Fruit fly (Drosophila melanogaster) whole organism, pupa: ENCODE data around the gene CG8861.
A peak's percentile ranks its signal among the peaks of the same experiment; 100 is the strongest.

Source experiments
- CG10348 ChIP-seq: fragments of 200-800 bp; sonication (Bioruptor generic); IDR thresholded peaks from 2 replicates; pipeline ENCODE4 v1.3.6; 2022; ENCODE audit warnings: missing biosample characterization, missing genetic modification characterization
- CG12605 ChIP-seq: fragments of 200-800 bp; sonication (Bioruptor generic); IDR thresholded peaks from 2 replicates; pipeline ENCODE4 v1.3.6; 2022; ENCODE audit warnings: missing biosample characterization, missing genetic modification characterization
- CG13204 ChIP-seq: fragments of 200-800 bp; sonication (Bioruptor generic); optimal IDR thresholded peaks from 2 replicates; lab custom pipeline; 2018; ENCODE audit warnings: missing biosample characterization, mild to moderate bottlenecking, missing genetic modification characterization, moderate library complexity
- CG14655 ChIP-seq: fragments of 200-800 bp; sonication (Bioruptor generic); optimal IDR thresholded peaks from 3 replicates; lab custom pipeline; 2017; ENCODE audit warnings: mild to moderate bottlenecking, missing biosample characterization, missing genetic modification reagents, missing genetic modification characterization
- CG15710 ChIP-seq: fragments of 200-800 bp; sonication (Bioruptor generic); optimal IDR thresholded peaks from 2 replicates; lab custom pipeline; 2018; ENCODE audit warnings: missing biosample characterization, mild to moderate bottlenecking, missing genetic modification characterization, moderate library complexity
- CG17806 ChIP-seq: fragments of 200-800 bp; sonication (Bioruptor generic); optimal IDR thresholded peaks from 2 replicates; lab custom pipeline; 2018; ENCODE audit warnings: missing biosample characterization, mild to moderate bottlenecking, missing genetic modification characterization, moderate library complexity
- CG32121 ChIP-seq: fragments of 200-800 bp; sonication (Bioruptor generic); IDR thresholded peaks from 2 replicates; pipeline ENCODE4 v1.3.6; 2022; ENCODE audit warnings: missing biosample characterization, missing genetic modification characterization
- CG34367 ChIP-seq: fragments of 200-800 bp; sonication (Bioruptor generic); optimal IDR thresholded peaks from 2 replicates; lab custom pipeline; 2018; ENCODE audit warnings: missing biosample characterization, mild to moderate bottlenecking, missing genetic modification characterization
- CG4496 ChIP-seq: fragments of 200-800 bp; sonication (Bioruptor generic); IDR thresholded peaks from 3 replicates; pipeline ENCODE4 v1.3.6; 2022; ENCODE audit warnings: missing biosample characterization, missing genetic modification characterization
- CG8159 ChIP-seq: fragments of 200-800 bp; sonication (Bioruptor generic); optimal IDR thresholded peaks from 3 replicates; lab custom pipeline; 2018; ENCODE audit warnings: missing biosample characterization, mild to moderate bottlenecking, missing genetic modification characterization, moderate library complexity
- CG8301 ChIP-seq: fragments of 200-800 bp; sonication (Bioruptor generic); optimal IDR thresholded peaks from 2 replicates; lab custom pipeline; 2018; ENCODE audit warnings: missing biosample characterization, mild to moderate bottlenecking, missing genetic modification characterization
- CG9948 ChIP-seq: fragments of 200-800 bp; sonication (Bioruptor generic); optimal IDR thresholded peaks from 2 replicates; lab custom pipeline; 2018; ENCODE audit warnings: missing biosample characterization, mild to moderate bottlenecking, missing genetic modification characterization, moderate library complexity
- D1 ChIP-seq: fragments of 200-800 bp; sonication (Bioruptor generic); optimal IDR thresholded peaks from 2 replicates; lab custom pipeline; 2018; ENCODE audit warnings: missing biosample characterization, mild to moderate bottlenecking, missing genetic modification characterization, moderate library complexity
- EcR ChIP-seq: fragments of 200-800 bp; sonication (Bioruptor generic); optimal IDR thresholded peaks from 3 replicates; lab custom pipeline; 2019; ENCODE audit warnings: missing biosample characterization, missing genetic modification characterization, mild to moderate bottlenecking, moderate library complexity, missing genetic modification reagents
- Ets98B ChIP-seq: fragments of 200-800 bp; sonication (Bioruptor generic); IDR thresholded peaks from 2 replicates; pipeline ENCODE4 v1.3.6; 2022; ENCODE audit warnings: missing biosample characterization, missing genetic modification characterization
- Pif1A ChIP-seq: fragments of 200-800 bp; sonication (Bioruptor generic); optimal IDR thresholded peaks from 3 replicates; lab custom pipeline; 2016; ENCODE audit warnings: missing biosample characterization, missing genetic modification characterization
- Pif1B ChIP-seq: fragments of 200-800 bp; sonication (Bioruptor generic); optimal IDR thresholded peaks from 3 replicates; lab custom pipeline; 2016; ENCODE audit warnings: missing biosample characterization, missing genetic modification characterization
- Snoo ChIP-seq: fragments of 200-800 bp; sonication (Bioruptor generic); optimal IDR thresholded peaks from 3 replicates; lab custom pipeline; 2017; ENCODE audit warnings: missing biosample characterization, mild to moderate bottlenecking, missing genetic modification characterization, inconsistent platforms
- fd96Ca ChIP-seq: fragments of 200-800 bp; sonication (Bioruptor generic); IDR thresholded peaks from 3 replicates; pipeline ENCODE4 v1.3.6; 2022; ENCODE audit warnings: missing biosample characterization, missing genetic modification characterization
- gl ChIP-seq: fragments of 200-800 bp; sonication (Bioruptor generic); optimal IDR thresholded peaks from 2 replicates; lab custom pipeline; 2018; ENCODE audit warnings: missing biosample characterization, mild to moderate bottlenecking, missing genetic modification characterization
- rn ChIP-seq: fragments of 200-800 bp; sonication (Bioruptor generic); IDR thresholded peaks from 2 replicates; pipeline ENCODE4 v1.3.6; 2022; ENCODE audit warnings: missing biosample characterization, missing genetic modification characterization

The CG8861 gene

dm6 chr3R:9328411-9328810, at the start of gene CG8861:
TSS of gene CG8861 (minus strand) at chr3R:9328511.
- TF ChIP-seq Pif1A (GFP tag; lab: Kevin White, UChicago) (no peak), fd96Ca (GFP tag; lab: Robert Waterston, UW) (no peak), EcR (GFP tag; lab: Kevin White, UChicago) (no peak), rn (GFP tag; lab: Robert Waterston, UW) (no peak), CG4496 (no peak), CG12605 (GFP tag; lab: Robert Waterston, UW) (no peak), Pif1B (GFP tag; lab: Kevin White, UChicago) (no peak), CG17806 (tag; lab: Kevin White, UChicago) (no peak), CG13204 (no peak), CG8301 (no peak), CG15710 (tag; lab: Kevin White, UChicago) (no peak), Ets98B (GFP tag; lab: Robert Waterston, UW) (no peak), CG14655 (GFP tag; lab: Kevin White, UChicago) (no peak), D1 (tag; lab: Kevin White, UChicago) (no peak), CG34367 (tag; lab: Kevin White, UChicago) (no peak), gl (no peak), CG9948 (tag; lab: Kevin White, UChicago) (no peak), CG10348 (GFP tag; lab: Robert Waterston, UW) (no peak)

- TF ChIP-seq CG32121 (GFP tag; lab: Robert Waterston, UW) (no peak), rn (GFP tag; lab: Robert Waterston, UW) (no peak), fd96Ca (GFP tag; lab: Robert Waterston, UW) (no peak), gl (no peak), CG15710 (tag; lab: Kevin White, UChicago) (no peak), CG14655 (GFP tag; lab: Kevin White, UChicago) (no peak), CG8159 (tag; lab: Kevin White, UChicago) (no peak), CG9948 (tag; lab: Kevin White, UChicago) (no peak), Ets98B (GFP tag; lab: Robert Waterston, UW) (no peak), CG8301 (no peak), CG10348 (GFP tag; lab: Robert Waterston, UW) (no peak), CG12605 (GFP tag; lab: Robert Waterston, UW) (no peak), CG13204 (no peak), Snoo (tag; lab: Kevin White, UChicago) (no peak), Pif1B (GFP tag; lab: Kevin White, UChicago) (no peak)
- TF ChIP-seq, all 21 proteins: peak for 0
Measured at dm6 chr3R:9376789-9377188, 48.5 kb upstream of the CG8861 start.

dm6 chr3R:9370413-9370812, 42.1 kb upstream of the CG8861 start:
- TF ChIP-seq CG32121 (GFP tag; lab: Robert Waterston, UW) (peak; percentile 65; the same call in 1 of the 2 replicates), CG13204 (no peak), Pif1A (GFP tag; lab: Kevin White, UChicago) (peak; percentile 24), CG14655 (GFP tag; lab: Kevin White, UChicago) (no peak), CG8301 (peak; percentile 33), Ets98B (GFP tag; lab: Robert Waterston, UW) (peak; percentile 63; the same call in 1 of the 2 replicates)
- TF ChIP-seq, all 21 proteins: peak for 4

dm6 chr3R:9365893-9366500, 37.7 kb upstream of the CG8861 start:
- TF ChIP-seq CG32121 (GFP tag; lab: Robert Waterston, UW) = no peak
- no peak for TF ChIP-seq fd96Ca (GFP tag; lab: Robert Waterston, UW)
- TF ChIP-seq CG10348 (GFP tag; lab: Robert Waterston, UW) = no peak
- no peak for TF ChIP-seq CG17806 (tag; lab: Kevin White, UChicago)
- no peak for TF ChIP-seq CG13204
- TF ChIP-seq CG8159 (tag; lab: Kevin White, UChicago) = no peak
- no peak for TF ChIP-seq EcR (GFP tag; lab: Kevin White, UChicago)
- TF ChIP-seq Snoo (tag; lab: Kevin White, UChicago) = no peak
- TF ChIP-seq CG34367 (tag; lab: Kevin White, UChicago) = no peak
- TF ChIP-seq, all 21 proteins: peak for 0

dm6 chr3R:9365121-9365520, 36.8 kb upstream of the CG8861 start, which contains the start of gene Srr:
TSS of gene Srr (plus strand) at chr3R:9365398.
- TF ChIP-seq gl = no peak
- TF ChIP-seq CG13204 = no peak
- TF ChIP-seq Ets98B (GFP tag; lab: Robert Waterston, UW) = no peak
- TF ChIP-seq CG4496 = no peak
- no peak for TF ChIP-seq CG15710 (tag; lab: Kevin White, UChicago)
- no peak for TF ChIP-seq Pif1A (GFP tag; lab: Kevin White, UChicago)
- no peak for TF ChIP-seq CG8301
- no peak for TF ChIP-seq Pif1B (GFP tag; lab: Kevin White, UChicago)
- no peak for TF ChIP-seq rn (GFP tag; lab: Robert Waterston, UW)
- TF ChIP-seq CG12605 (GFP tag; lab: Robert Waterston, UW) = no peak
- no peak for TF ChIP-seq CG8159 (tag; lab: Kevin White, UChicago)
- TF ChIP-seq D1 (tag; lab: Kevin White, UChicago) = no peak
- no peak for TF ChIP-seq EcR (GFP tag; lab: Kevin White, UChicago)
- no peak for TF ChIP-seq CG14655 (GFP tag; lab: Kevin White, UChicago)
- no peak for TF ChIP-seq CG17806 (tag; lab: Kevin White, UChicago)
- TF ChIP-seq CG32121 (GFP tag; lab: Robert Waterston, UW) = no peak
- no peak for TF ChIP-seq CG34367 (tag; lab: Kevin White, UChicago)
- TF ChIP-seq Snoo (tag; lab: Kevin White, UChicago) = no peak
- no peak for TF ChIP-seq fd96Ca (GFP tag; lab: Robert Waterston, UW)
